Fruit fly (Drosophila melanogaster): ENCODE measurements around the gene Or1a.

Or1a gene

dm6 chrX:362073-362674 is 47.3 kb downstream of the Or1a start (continued):
- TF ChIP-seq CG30020 (tag; optimal IDR thresholded peaks at IDR 0.05) (no peak), ham (GFP tag; IDR thresholded peaks at IDR 0.05) (no peak), CG4707 (GFP tag; optimal IDR thresholded peaks at IDR 0.05) (no peak), HmgZ (tag; optimal IDR thresholded peaks at IDR 0.05) (no peak), CG12942 (GFP tag; optimal IDR thresholded peaks at IDR 0.05) (no peak), dm (GFP tag; optimal IDR thresholded peaks at IDR 0.05) (no peak), HLH3B (GFP tag; IDR thresholded peaks at IDR 0.05) (no peak), D19B (GFP tag; optimal IDR thresholded peaks at IDR 0.05) (no peak), zfh2 (GFP tag; optimal IDR thresholded peaks at IDR 0.05) (no peak), sd (tag; optimal IDR thresholded peaks at IDR 0.05) (no peak), pho (GFP tag; optimal IDR thresholded peaks at IDR 0.05) (no peak), hkb (optimal IDR thresholded peaks at IDR 0.05) (no peak), hkb (GFP tag; IDR thresholded peaks at IDR 0.05) (no peak), C15 (GFP tag; IDR thresholded peaks at IDR 0.05) (no peak), p53 (GFP tag; optimal IDR thresholded peaks at IDR 0.05) (no peak), pros (GFP tag; optimal IDR thresholded peaks at IDR 0.05) (no peak), CG13287 (GFP tag; IDR thresholded peaks at IDR 0.05; ENCODE audit: partially characterized antibody) (no peak), twi (tag; optimal IDR thresholded peaks at IDR 0.05) (no peak), CG16779 (GFP tag; IDR thresholded peaks at IDR 0.05) (no peak), CG4820 (GFP tag; optimal IDR thresholded peaks at IDR 0.05) (no peak), CG7987 (GFP tag; optimal IDR thresholded peaks at IDR 0.05) (peak; percentile 21), Mad (GFP tag; optimal IDR thresholded peaks at IDR 0.05) (no peak), CG9437 (GFP tag; optimal IDR thresholded peaks at IDR 0.05) (no peak), tap (tag; optimal IDR thresholded peaks at IDR 0.05) (no peak), CG8924 (tag; optimal IDR thresholded peaks at IDR 0.05) (peak; percentile 14), Vsx1 (GFP tag; optimal IDR thresholded peaks at IDR 0.05) (no peak), Lhr (GFP tag; optimal IDR thresholded peaks at IDR 0.05) (no peak), Hand (GFP tag; optimal IDR thresholded peaks at IDR 0.05) (no peak), CG5180 (GFP tag; optimal IDR thresholded peaks at IDR 0.05) (no peak), Dbx (GFP tag; IDR thresholded peaks at IDR 0.05) (no peak), fru (optimal IDR thresholded peaks at IDR 0.05) (no peak), fd64A (GFP tag; optimal IDR thresholded peaks at IDR 0.05) (no peak), CG11247 (GFP tag; IDR thresholded peaks at IDR 0.05) (no peak), CG2678 (tag; optimal IDR thresholded peaks at IDR 0.05) (no peak), chn (GFP tag; optimal IDR thresholded peaks at IDR 0.05) (no peak), Ets97D (GFP tag; optimal IDR thresholded peaks at IDR 0.05) (no peak), wdn (GFP tag; IDR thresholded peaks at IDR 0.05) (no peak), Adf1 (GFP tag; IDR thresholded peaks at IDR 0.05) (no peak), CG12299 (tag; optimal IDR thresholded peaks at IDR 0.05) (no peak), CG16863 (GFP tag; optimal IDR thresholded peaks at IDR 0.05) (no peak), org-1 (GFP tag; optimal IDR thresholded peaks at IDR 0.05) (peak; percentile 12), trh (GFP tag; optimal IDR thresholded peaks at IDR 0.05) (no peak), toy (GFP tag; IDR thresholded peaks at IDR 0.05) (no peak), CG4424 (GFP tag; optimal IDR thresholded peaks at IDR 0.05) (no peak), CG8281 (tag; optimal IDR thresholded peaks at IDR 0.05) (peak; percentile 40), lilli (GFP tag; optimal IDR thresholded peaks at IDR 0.05) (no peak), CG11695 (GFP tag; IDR thresholded peaks at IDR 0.05) (no peak), CG4617 (GFP tag; optimal IDR thresholded peaks at IDR 0.05; ENCODE audit: borderline replicate concordance) (no peak), CG10267 (tag; optimal IDR thresholded peaks at IDR 0.05) (no peak), Rfx (GFP tag; IDR thresholded peaks at IDR 0.05) (no peak), Hmr (GFP tag; optimal IDR thresholded peaks at IDR 0.05) (no peak), usp (GFP tag; optimal IDR thresholded peaks at IDR 0.05) (no peak), cad (GFP tag; optimal IDR thresholded peaks at IDR 0.05) (no peak)
